Fruit fly (Drosophila melanogaster) whole organism, wandering third instar larva: Measurements from ENCODE around the gene CG6000.

Experiments
- Abd-B ChIP-seq: fragments of >200 bp; optimal IDR thresholded peaks from 2 replicates; lab custom pipeline; 2017; ENCODE audit warnings: missing biosample characterization, missing genetic modification characterization
- CG32264 ChIP-seq: fragments of 200-800 bp; sonication (Bioruptor generic); optimal IDR thresholded peaks from 2 replicates; lab custom pipeline; 2016; ENCODE audit warnings: missing biosample characterization, missing genetic modification characterization
- CG9705 ChIP-seq: fragments of 200-800 bp; sonication (Bioruptor generic); optimal IDR thresholded peaks from 2 replicates; lab custom pipeline; 2018; ENCODE audit warnings: missing biosample characterization, mild to moderate bottlenecking, missing genetic modification characterization
- CrebA ChIP-seq: fragments of 200-800 bp; sonication (Bioruptor generic); optimal IDR thresholded peaks from 2 replicates; lab custom pipeline; 2016; ENCODE audit warnings: missing biosample characterization, mild to moderate bottlenecking, missing genetic modification characterization, borderline replicate concordance
- Dfd ChIP-seq: fragments of >200 bp; optimal IDR thresholded peaks from 2 replicates; lab custom pipeline; 2017; ENCODE audit warnings: missing biosample characterization, missing genetic modification characterization
- Dif ChIP-seq: fragments of 200-275, 200-300 bp; sonication (Bioruptor generic); optimal IDR thresholded peaks from 2 replicates; lab custom pipeline; 2018; ENCODE audit warnings: missing biosample characterization, missing genetic modification characterization; ENCODE audit not compliant: partially characterized antibody
- GATAd ChIP-seq: sonication (Bioruptor generic); optimal IDR thresholded peaks from 2 replicates; lab custom pipeline; 2016; ENCODE audit warnings: missing biosample characterization, missing genetic modification characterization
- HLH106 ChIP-seq: fragments of 200-800 bp; optimal IDR thresholded peaks from 3 replicates; lab custom pipeline; 2019; ENCODE audit warnings: missing biosample characterization, mild to moderate bottlenecking, missing genetic modification characterization, moderate library complexity
- Hnf4 ChIP-seq: fragments of 200-800 bp; sonication (Bioruptor generic); optimal IDR thresholded peaks from 2 replicates; lab custom pipeline; 2016; ENCODE audit warnings: missing biosample characterization, mild to moderate bottlenecking, missing genetic modification characterization
- Hr78 ChIP-seq: fragments of >200 bp; optimal IDR thresholded peaks from 2 replicates; lab custom pipeline; 2017; ENCODE audit warnings: missing biosample characterization, missing genetic modification characterization
- Hr83 ChIP-seq: fragments of 200-300 bp; sonication (Bioruptor generic); optimal IDR thresholded peaks from 2 replicates; lab custom pipeline; 2016; ENCODE audit warnings: missing biosample characterization, mild to moderate bottlenecking, missing genetic modification characterization, moderate library complexity; ENCODE audit not compliant: poor library complexity, severe bottlenecking
- Jra ChIP-seq: sonication (Bioruptor generic); optimal IDR thresholded peaks from 2 replicates; lab custom pipeline; 2016; ENCODE audit warnings: missing biosample characterization, missing genetic modification characterization
- Mio ChIP-seq: sonication (Bioruptor generic); optimal IDR thresholded peaks from 2 replicates; lab custom pipeline; 2016; ENCODE audit warnings: missing biosample characterization, missing genetic modification characterization
- Myc ChIP-seq: fragments of >200 bp; optimal IDR thresholded peaks from 2 replicates; lab custom pipeline; 2017
- N ChIP-seq: fragments of >200 bp; optimal IDR thresholded peaks from 2 replicates; lab custom pipeline; 2018; ENCODE audit warnings: missing biosample characterization, missing external identifiers, missing genetic modification characterization
- OdsH ChIP-seq: fragments of 200-800 bp; sonication (Bioruptor generic); optimal IDR thresholded peaks from 2 replicates; lab custom pipeline; 2016; ENCODE audit warnings: missing biosample characterization, mild to moderate bottlenecking, missing genetic modification characterization
- Rel ChIP-seq, 2 experiments: fragments of 200-800 bp; sonication (Bioruptor generic) in 1 of 2; optimal IDR thresholded peaks; 2 replicates in 1 of 2; 3 replicates in 1 of 2; lab custom pipeline; 2016 to 2019; ENCODE audit warnings: mild to moderate bottlenecking in 2 of 2, missing biosample characterization in 2 of 2, missing genetic modification characterization in 2 of 2, moderate library complexity in 1 of 2
- Sp1 ChIP-seq: fragments of 200-800 bp; sonication (Bioruptor generic); optimal IDR thresholded peaks from 3 replicates; lab custom pipeline; 2019; ENCODE audit warnings: missing biosample characterization, mild to moderate bottlenecking, missing genetic modification characterization, moderate library complexity
- Vsx2 ChIP-seq: fragments of 200-300, 225-300 bp; sonication (Bioruptor generic); optimal IDR thresholded peaks from 2 replicates; lab custom pipeline; 2018; ENCODE audit warnings: missing biosample characterization, missing genetic modification characterization; ENCODE audit not compliant: partially characterized antibody
- br ChIP-seq: fragments of 200-800 bp; sonication (Bioruptor generic); optimal IDR thresholded peaks from 2 replicates; lab custom pipeline; 2016; ENCODE audit warnings: missing biosample characterization, missing genetic modification characterization
- brk ChIP-seq: fragments of 200-800 bp; sonication (Bioruptor generic); optimal IDR thresholded peaks from 2 replicates; lab custom pipeline; 2016; ENCODE audit warnings: missing biosample characterization, mild to moderate bottlenecking, missing genetic modification characterization
- dl ChIP-seq, 2 experiments: fragments of 175-275, 200-275 bp in 1 of 2; fragments of 200-275 bp in 1 of 2; sonication (Bioruptor generic); optimal IDR thresholded peaks; lab custom pipeline; 2018; ENCODE audit warnings: mild to moderate bottlenecking in 2 of 2, missing biosample characterization in 2 of 2, missing genetic modification characterization in 2 of 2, moderate library complexity in 2 of 2; ENCODE audit not compliant: partially characterized antibody in 2 of 2, insufficient read depth in 1 of 2
- dmrt93B ChIP-seq: fragments of 200-800 bp; sonication (Bioruptor generic); optimal IDR thresholded peaks from 2 replicates; lab custom pipeline; 2018; ENCODE audit warnings: missing biosample characterization, mild to moderate bottlenecking, missing genetic modification characterization
- dsf ChIP-seq: sonication (Bioruptor generic); optimal IDR thresholded peaks from 2 replicates; lab custom pipeline; 2016; ENCODE audit warnings: missing biosample characterization, missing genetic modification characterization, borderline replicate concordance
- ey ChIP-seq: fragments of 200-800 bp; sonication (Bioruptor generic); optimal IDR thresholded peaks from 2 replicates; lab custom pipeline; 2016; ENCODE audit warnings: missing biosample characterization, missing genetic modification characterization
- foxo ChIP-seq, 2 experiments: fragments of 200-800 bp; sonication (Bioruptor generic); optimal IDR thresholded peaks; 2 replicates in 1 of 2; 3 replicates in 1 of 2; lab custom pipeline; 2016 to 2017; ENCODE audit warnings: missing biosample characterization in 2 of 2, missing genetic modification characterization in 2 of 2
- fru ChIP-seq: fragments of 200-800 bp; sonication (Bioruptor generic); optimal IDR thresholded peaks from 3 replicates; lab custom pipeline; 2016; ENCODE audit warnings: missing biosample characterization, mild to moderate bottlenecking, missing genetic modification characterization
- h ChIP-seq: fragments of 200-800 bp; sonication (Bioruptor generic); optimal IDR thresholded peaks from 3 replicates; lab custom pipeline; 2016; ENCODE audit warnings: missing biosample characterization, mild to moderate bottlenecking, missing genetic modification characterization
- jim ChIP-seq: fragments of 175-275, 200-325 bp; sonication (Bioruptor generic); optimal IDR thresholded peaks from 2 replicates; lab custom pipeline; 2016; ENCODE audit warnings: missing biosample characterization, mild to moderate bottlenecking, missing genetic modification characterization
- lola ChIP-seq: fragments of >200 bp; optimal IDR thresholded peaks from 2 replicates; lab custom pipeline; 2017; ENCODE audit warnings: missing biosample characterization, missing genetic modification characterization
- pan ChIP-seq: fragments of >200 bp; optimal IDR thresholded peaks from 2 replicates; lab custom pipeline; 2017
- psq ChIP-seq: fragments of 200-800 bp; sonication (Bioruptor generic); optimal IDR thresholded peaks from 3 replicates; lab custom pipeline; 2017; ENCODE audit warnings: missing biosample characterization, mild to moderate bottlenecking, missing genetic modification characterization, moderate library complexity
- rgr ChIP-seq: fragments of 200-800 bp; sonication (Bioruptor generic); optimal IDR thresholded peaks from 3 replicates; lab custom pipeline; 2016; ENCODE audit warnings: missing biosample characterization, mild to moderate bottlenecking, missing genetic modification characterization
- sage ChIP-seq: fragments of 200-800 bp; sonication (Bioruptor generic); optimal IDR thresholded peaks from 2 replicates; lab custom pipeline; 2016; ENCODE audit warnings: missing biosample characterization, mild to moderate bottlenecking, missing genetic modification characterization
- sv ChIP-seq: fragments of 200-800 bp; sonication (Bioruptor generic); optimal IDR thresholded peaks from 3 replicates; lab custom pipeline; 2016; ENCODE audit warnings: missing biosample characterization, missing genetic modification characterization
- tai ChIP-seq: sonication (Bioruptor generic); optimal IDR thresholded peaks from 2 replicates; lab custom pipeline; 2016; ENCODE audit warnings: missing biosample characterization, missing genetic modification characterization
- usp ChIP-seq: fragments of >200 bp; optimal IDR thresholded peaks from 2 replicates; lab custom pipeline; 2017; ENCODE audit warnings: missing biosample characterization, missing genetic modification characterization
- woc ChIP-seq: sonication (Bioruptor generic); optimal IDR thresholded peaks from 2 replicates; lab custom pipeline; 2016; ENCODE audit warnings: missing biosample characterization, mild to moderate bottlenecking, missing genetic modification characterization

CG6000 gene

dm6 chr3R:24031825-24032523 lies 22.2 kb upstream of the CG6000 start, which contains the start of the genes KrT95D and Mettl3:
Gene KrT95D, minus strand, starts transcription at chr3R:24031827.
Gene Mettl3, plus strand, starts transcription at chr3R:24032157.
- TF ChIP-seq Myc: peak; percentile 16
- TF ChIP-seq tai: no peak
- TF ChIP-seq rgr (GFP tag; lab: Kevin White, UChicago): no peak
- no peak for TF ChIP-seq pan
- no peak for TF ChIP-seq GATAd (GFP tag; lab: Kevin White, UChicago)
- TF ChIP-seq br (GFP tag; lab: Kevin White, UChicago): peak; percentile 16
- TF ChIP-seq HLH106 (tag; lab: Kevin White, UChicago): peak; percentile 19
- no peak for TF ChIP-seq lola
- TF ChIP-seq N: no peak
- TF ChIP-seq Hr83: no peak
- no peak for TF ChIP-seq Jra
- no peak for TF ChIP-seq Sp1
- peak; percentile 26 for TF ChIP-seq h (GFP tag; lab: Kevin White, UChicago)
- peak; percentile 12 for TF ChIP-seq ey
- TF ChIP-seq brk (GFP tag; lab: Kevin White, UChicago): no peak
- peak; percentile 26 for TF ChIP-seq fru
- no peak for TF ChIP-seq Mio (GFP tag; lab: Kevin White, UChicago)
- TF ChIP-seq dmrt93B (GFP tag; lab: Kevin White, UChicago): no peak
- no peak for TF ChIP-seq Rel (GFP tag; optimal IDR thresholded peaks at IDR 0.05; lab: Kevin White, UChicago)
- peak; percentile 4 for TF ChIP-seq Rel (tag; optimal IDR thresholded peaks at IDR 0.05; lab: Kevin White, UChicago)
- no peak for TF ChIP-seq jim
- TF ChIP-seq Dif (GFP tag; lab: Kevin White, UChicago): no peak
- peak; percentile 55 for TF ChIP-seq Hnf4
- TF ChIP-seq foxo (GFP tag; optimal IDR thresholded peaks at IDR 0.05; lab: Kevin White, UChicago): no peak
- TF ChIP-seq dsf (GFP tag; lab: Kevin White, UChicago): peak; percentile 58

dm6 chr3R:24037538-24038265 lies 16.5 kb upstream of the CG6000 start, which contains the start of gene spas:
Gene spas, plus strand, starts transcription at chr3R:24038215.
- TF ChIP-seq psq (GFP tag; lab: Kevin White, UChicago) (peak; percentile 72), usp (no peak), Jra (peak; percentile 65), woc (GFP tag; lab: Kevin White, UChicago) (peak; percentile 89), Hr78 (GFP tag; lab: Kevin White, UChicago) (no peak), Sp1 (peak; percentile 60), sv (GFP tag; lab: Kevin White, UChicago) (peak; percentile 36), dl (GFP tag; optimal IDR thresholded peaks at IDR 0.05; lab: Kevin White, UChicago; ENCODE audit: insufficient read depth in 1 of 2, partially characterized antibody in 2 of 2) (no peak), Abd-B (GFP tag; lab: Kevin White, UChicago) (no peak), pan (no peak), dsf (GFP tag; lab: Kevin White, UChicago) (peak; percentile 62), dmrt93B (GFP tag; lab: Kevin White, UChicago) (peak; percentile 49), HLH106 (tag; lab: Kevin White, UChicago) (peak; percentile 70), foxo (GFP tag; optimal IDR thresholded peaks at IDR 0.05; lab: Kevin White, UChicago) (peak in 1 of 2 experiments; percentile 74), Dif (GFP tag; lab: Kevin White, UChicago) (no peak), ey (peak; percentile 64), sage (GFP tag; lab: Kevin White, UChicago) (no peak), h (GFP tag; lab: Kevin White, UChicago) (peak; percentile 69), jim (no peak), OdsH (GFP tag; lab: Kevin White, UChicago) (peak; percentile 27), rgr (GFP tag; lab: Kevin White, UChicago) (peak; percentile 65), GATAd (GFP tag; lab: Kevin White, UChicago) (peak; percentile 51), Rel (GFP tag; optimal IDR thresholded peaks at IDR 0.05; lab: Kevin White, UChicago) (no peak), Rel (tag; optimal IDR thresholded peaks at IDR 0.05; lab: Kevin White, UChicago) (peak; percentile 19), CrebA (GFP tag; lab: Kevin White, UChicago) (no peak), Vsx2 (GFP tag; lab: Kevin White, UChicago) (no peak), Dfd (GFP tag; lab: Kevin White, UChicago) (no peak), Hnf4 (peak; percentile 63), Myc (peak; percentile 91), br (GFP tag; lab: Kevin White, UChicago) (peak; percentile 78), lola (no peak), Hr83 (peak; percentile 45), N (no peak), tai (no peak), fru (peak; percentile 69), Mio (GFP tag; lab: Kevin White, UChicago) (no peak), brk (GFP tag; lab: Kevin White, UChicago) (no peak), CG9705 (peak; percentile 48), CG32264 (GFP tag; lab: Kevin White, UChicago) (no peak)
- TF ChIP-seq, all 38 proteins: peak for 21
